Worm (Caenorhabditis elegans): ENCODE results near the gene F55F10.1.
"Not testable (repeated sequence)": the region's sequence is repeated elsewhere in the genome, so short reads cannot be mapped to it uniquely, and the experiment has no call there.

DNA sequence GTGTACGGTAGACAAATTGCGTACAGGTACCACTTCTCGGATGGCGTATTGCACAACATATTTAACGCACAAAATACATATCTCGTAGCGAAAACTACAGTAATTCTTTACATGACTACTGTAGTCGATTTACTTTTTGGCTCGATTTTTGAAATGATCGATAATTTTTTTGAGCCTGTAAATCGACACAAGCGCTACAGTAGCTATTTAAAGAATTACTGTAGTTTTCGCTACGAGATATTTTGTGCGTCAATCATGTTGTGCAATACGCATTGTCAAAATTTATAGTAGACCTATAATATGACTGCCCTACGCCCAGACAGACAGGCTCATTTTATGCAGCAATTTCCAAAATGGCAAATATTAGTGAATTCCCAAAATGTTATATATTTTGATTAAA lies 12.5 kb upstream of the F55F10.1 start, which contains the start of gene W03B1.5:
- not testable (repeated sequence) for TF ChIP-seq klf-2 (GFP tag; conservative IDR thresholded peaks at IDR 0.05); tab-1 (GFP tag; IDR thresholded peaks at IDR 0.05); ztf-29 (GFP tag; IDR thresholded peaks at IDR 0.05); flt-1 (GFP tag; IDR thresholded peaks at IDR 0.05)
